Fruit fly (Drosophila melanogaster): ENCODE measurements around the gene CG18787.

Gene CG18787

dm6 chr2L:12026458-12027431 is 27.6 kb upstream of the CG18787 start (continued):
- TF ChIP-seq jumu (GFP tag; optimal IDR thresholded peaks at IDR 0.05) (peak; percentile 5), CG4328 (GFP tag; optimal IDR thresholded peaks at IDR 0.05) (peak; percentile 34), CG33213 (GFP tag; optimal IDR thresholded peaks at IDR 0.05) (no peak), chif (GFP tag; optimal IDR thresholded peaks at IDR 0.05) (peak; percentile 37 to 40), Sox102F (GFP tag; optimal IDR thresholded peaks at IDR 0.05) (peak; percentile 64), pita (GFP tag; optimal IDR thresholded peaks at IDR 0.05) (no peak), CG16813 (GFP tag; IDR thresholded peaks at IDR 0.05; ENCODE audit: partially characterized antibody) (no peak), CG3726 (GFP tag; IDR thresholded peaks at IDR 0.05) (0 out of 3 replicates have a peak, but pooled peaks have one; percentile 47), bowl (GFP tag; IDR thresholded peaks at IDR 0.05) (no peak), gcm (GFP tag; optimal IDR thresholded peaks at IDR 0.05) (peak; percentile 20), Gug (GFP tag; IDR thresholded peaks at IDR 0.05) (peak; percentile 35), Dp (GFP tag; optimal IDR thresholded peaks at IDR 0.05) (peak; percentile 3), CG12219 (GFP tag; optimal IDR thresholded peaks at IDR 0.05) (no peak), CG10565 (GFP tag; optimal IDR thresholded peaks at IDR 0.05) (no peak), CG1233 (GFP tag; optimal IDR thresholded peaks at IDR 0.05) (peak; percentile 54), Aef1 (GFP tag; IDR thresholded peaks at IDR 0.05) (peak; percentile 61), Vsx1 (GFP tag; optimal IDR thresholded peaks at IDR 0.05) (peak; percentile 43), seq (GFP tag; IDR thresholded peaks at IDR 0.05) (peak; percentile 32; the same call in 1 of the 2 replicates), repo (GFP tag; optimal IDR thresholded peaks at IDR 0.05) (no peak), HLH3B (GFP tag; IDR thresholded peaks at IDR 0.05) (no peak), Scr (GFP tag; IDR thresholded peaks at IDR 0.05; ENCODE audit: partially characterized antibody) (no peak), Hr78 (GFP tag; optimal IDR thresholded peaks at IDR 0.05) (peak in 1 of 2 experiments; percentile 16), crol (GFP tag; IDR thresholded peaks at IDR 0.05) (peak; percentile 31; the same call in 1 of the 2 replicates), Spps (tag; optimal IDR thresholded peaks at IDR 0.05) (peak; percentile 24), CG5953 (GFP tag; IDR thresholded peaks at IDR 0.05) (no peak), mirr (GFP tag; optimal IDR thresholded peaks at IDR 0.05) (peak; percentile 10), Asciz (GFP tag; optimal IDR thresholded peaks at IDR 0.05) (peak; percentile 3), sug (tag; optimal IDR thresholded peaks at IDR 0.05) (peak; percentile 11), CG6689 (GFP tag; IDR thresholded peaks at IDR 0.05) (no peak; the same call in none of the 2 replicates), Ssrp (tag; optimal IDR thresholded peaks at IDR 0.05) (peak; percentile 65), CG32772 (GFP tag; IDR thresholded peaks at IDR 0.05) (peak; percentile 27), CG10209 (GFP tag; optimal IDR thresholded peaks at IDR 0.05) (peak; percentile 70), Fer2 (tag; optimal IDR thresholded peaks at IDR 0.05) (no peak), Ada2b (GFP tag; IDR thresholded peaks at IDR 0.05) (no peak), CG11085 (GFP tag; IDR thresholded peaks at IDR 0.05) (peak; percentile 63), CG17802 (tag; optimal IDR thresholded peaks at IDR 0.05) (peak; percentile 0), nom (GFP tag; optimal IDR thresholded peaks at IDR 0.05) (peak; percentile 98), cg (GFP tag; optimal IDR thresholded peaks at IDR 0.05) (no peak), HHEX (GFP tag; optimal IDR thresholded peaks at IDR 0.05) (peak; percentile 60), sqz (GFP tag; optimal IDR thresholded peaks at IDR 0.05) (peak; percentile 61), CG7357 (GFP tag; IDR thresholded peaks at IDR 0.05) (0 out of 3 replicates have a peak, but pooled peaks have one; percentile 27), CG9609 (GFP tag; optimal IDR thresholded peaks at IDR 0.05) (peak; percentile 22), CG8478 (optimal IDR thresholded peaks at IDR 0.05) (no peak), CG32532 (GFP tag; IDR thresholded peaks at IDR 0.05) (peak; percentile 53), CG10462 (GFP tag; optimal IDR thresholded peaks at IDR 0.05) (peak; percentile 6), CG5180 (GFP tag; optimal IDR thresholded peaks at IDR 0.05) (peak; percentile 18), sim (GFP tag; IDR thresholded peaks at IDR 0.05) (no peak), CG30431 (GFP tag; optimal IDR thresholded peaks at IDR 0.05) (peak; percentile 60)

Measured in whole organism, embryonic.